Fruit fly (Drosophila melanogaster) whole organism, embryonic: ENCODE results near the gene Vajk2.
A peak's percentile ranks its signal among the peaks of the same experiment; 100 is the strongest.

ENCODE experiments used
- ATbp ChIP-seq: fragments of 200-800 bp; sonication (Bioruptor generic); optimal IDR thresholded peaks from 2 replicates; lab custom pipeline; 2017; ENCODE audit warnings: missing biosample characterization, mild to moderate bottlenecking, missing genetic modification characterization, missing genetic modification reagents
- BEAF-32 ChIP-seq: fragments of 200-800 bp; sonication (Bioruptor generic); optimal IDR thresholded peaks from 3 replicates; lab custom pipeline; 2017; ENCODE audit warnings: missing biosample characterization, missing genetic modification characterization, mild to moderate bottlenecking, moderate library complexity, missing genetic modification reagents
- BtbVII ChIP-seq: fragments of 200-800 bp; sonication (Bioruptor generic); optimal IDR thresholded peaks from 3 replicates; lab custom pipeline; 2017; ENCODE audit warnings: missing biosample characterization, mild to moderate bottlenecking, missing genetic modification characterization
- CG10267 ChIP-seq: fragments of 200-800 bp; sonication (Bioruptor generic); optimal IDR thresholded peaks from 2 replicates; lab custom pipeline; 2018; ENCODE audit warnings: missing biosample characterization, mild to moderate bottlenecking, missing genetic modification characterization, moderate library complexity
- CG10543 ChIP-seq: fragments of 200-800 bp; sonication (Bioruptor generic); optimal IDR thresholded peaks from 3 replicates; lab custom pipeline; 2017; ENCODE audit warnings: missing biosample characterization, mild to moderate bottlenecking, missing genetic modification characterization, moderate library complexity
- CG14710 ChIP-seq: fragments of 200-800 bp; sonication (Bioruptor generic); optimal IDR thresholded peaks from 3 replicates; lab custom pipeline; 2019; ENCODE audit warnings: missing biosample characterization, mild to moderate bottlenecking, missing genetic modification characterization, moderate library complexity
- CG14860 ChIP-seq: fragments of 200-800 bp; sonication (Bioruptor generic); IDR thresholded peaks from 3 replicates; pipeline ENCODE4 v1.3.6; 2022; ENCODE audit warnings: missing biosample characterization, missing genetic modification characterization; ENCODE audit not compliant: partially characterized antibody
- CG15601 ChIP-seq: fragments of 200-800 bp; sonication (Bioruptor generic); optimal IDR thresholded peaks from 3 replicates; lab custom pipeline; 2019; ENCODE audit warnings: missing biosample characterization, mild to moderate bottlenecking, missing genetic modification characterization, moderate library complexity
- CG2199 ChIP-seq: fragments of 200-800 bp; sonication (Bioruptor generic); IDR thresholded peaks from 3 replicates; pipeline ENCODE4 v1.3.6; 2022; ENCODE audit warnings: missing biosample characterization, missing genetic modification characterization
- CG2678 ChIP-seq: fragments of 200-800 bp; sonication (Bioruptor generic); optimal IDR thresholded peaks from 3 replicates; lab custom pipeline; 2019; ENCODE audit warnings: missing biosample characterization, mild to moderate bottlenecking, missing genetic modification characterization, moderate library complexity
- CG3995 ChIP-seq: fragments of 200-800 bp; sonication (Bioruptor generic); optimal IDR thresholded peaks from 3 replicates; lab custom pipeline; 2016; ENCODE audit warnings: missing biosample characterization, missing genetic modification characterization
- CG6254 ChIP-seq: fragments of 200-800 bp; sonication (Bioruptor generic); optimal IDR thresholded peaks from 3 replicates; lab custom pipeline; 2017; ENCODE audit warnings: mild to moderate bottlenecking, missing biosample characterization, missing genetic modification reagents, missing genetic modification characterization
- CG6813 ChIP-seq: fragments of 200-800 bp; sonication (Bioruptor generic); optimal IDR thresholded peaks from 2 replicates; lab custom pipeline; 2017; ENCODE audit warnings: missing biosample characterization, missing genetic modification characterization, mild to moderate bottlenecking, moderate library complexity, missing genetic modification reagents
- CG7928 ChIP-seq: fragments of 200-800 bp; sonication (Bioruptor generic); optimal IDR thresholded peaks from 2 replicates; lab custom pipeline; 2017; ENCODE audit warnings: missing biosample characterization, mild to moderate bottlenecking, missing genetic modification characterization
- CG9215 ChIP-seq: fragments of 200-800 bp; sonication (Bioruptor generic); IDR thresholded peaks from 2 replicates; pipeline ENCODE4 v1.3.6; 2022; ENCODE audit warnings: missing biosample characterization, missing genetic modification characterization
- CHES-1-like ChIP-seq: fragments of 200-800 bp; sonication (Bioruptor generic); optimal IDR thresholded peaks from 2 replicates; lab custom pipeline; 2016; ENCODE audit warnings: missing biosample characterization, missing genetic modification characterization
- ERR ChIP-seq: fragments of 200-800 bp; sonication (Bioruptor generic); optimal IDR thresholded peaks from 2 replicates; lab custom pipeline; 2016; ENCODE audit warnings: missing biosample characterization, missing genetic modification characterization
- Fer1 ChIP-seq: fragments of 200-800 bp; sonication (Bioruptor generic); optimal IDR thresholded peaks from 2 replicates; lab custom pipeline; 2017; ENCODE audit warnings: missing biosample characterization, mild to moderate bottlenecking, missing genetic modification characterization
- HHEX ChIP-seq: fragments of 200-800 bp; sonication (Bioruptor generic); optimal IDR thresholded peaks from 3 replicates; lab custom pipeline; 2017; ENCODE audit warnings: missing biosample characterization, mild to moderate bottlenecking, missing genetic modification characterization, missing genetic modification reagents
- MTF-1 ChIP-seq: fragments of 200-800 bp; sonication (Bioruptor generic); optimal IDR thresholded peaks from 2 replicates; lab custom pipeline; 2018; ENCODE audit warnings: missing biosample characterization, mild to moderate bottlenecking, missing genetic modification characterization, borderline replicate concordance
- Max ChIP-seq: fragments of 200-800 bp; sonication (Bioruptor generic); optimal IDR thresholded peaks from 2 replicates; lab custom pipeline; 2016; ENCODE audit warnings: missing biosample characterization, mild to moderate bottlenecking, missing genetic modification characterization
- Med ChIP-seq: fragments of 200-800 bp; sonication (Bioruptor generic); peaks from one replicate; lab custom pipeline; 2016; ENCODE audit warnings: missing biosample characterization, missing genetic modification characterization, mild to moderate bottlenecking, inconsistent platforms, moderate library complexity
- Mrtf ChIP-seq: fragments of 200-800 bp; sonication (Bioruptor generic); IDR thresholded peaks from 3 replicates; pipeline ENCODE4 v1.3.6; 2022; ENCODE audit warnings: missing biosample characterization, missing genetic modification characterization
- Pdp1 ChIP-seq, 2 experiments: fragments of 200-800 bp; sonication (Bioruptor generic); optimal IDR thresholded peaks; 3 replicates each; lab custom pipeline; 2016; ENCODE audit warnings: missing biosample characterization in 2 of 2, missing genetic modification characterization in 2 of 2, mild to moderate bottlenecking in 1 of 2, moderate library complexity in 1 of 2
- Ravus ChIP-seq: fragments of 200-800 bp; sonication (Bioruptor generic); IDR thresholded peaks from 2 replicates; pipeline ENCODE4 v1.3.6; 2022; ENCODE audit warnings: missing biosample characterization, missing genetic modification characterization
- Sox100B ChIP-seq: fragments of 200-800 bp; sonication (Bioruptor generic); optimal IDR thresholded peaks from 3 replicates; lab custom pipeline; 2018; ENCODE audit warnings: missing biosample characterization, mild to moderate bottlenecking, missing genetic modification characterization
- Vsx1 ChIP-seq: fragments of 200-800 bp; sonication (Bioruptor generic); optimal IDR thresholded peaks from 2 replicates; lab custom pipeline; 2017; ENCODE audit warnings: missing biosample characterization, mild to moderate bottlenecking, missing genetic modification characterization, missing genetic modification reagents
- Xbp1 ChIP-seq: fragments of 200-800 bp; sonication (Bioruptor generic); optimal IDR thresholded peaks from 3 replicates; lab custom pipeline; 2016; ENCODE audit warnings: missing biosample characterization, mild to moderate bottlenecking, missing genetic modification characterization
- chn ChIP-seq: fragments of 200-800 bp; sonication (Bioruptor generic); optimal IDR thresholded peaks from 2 replicates; lab custom pipeline; 2016; ENCODE audit warnings: missing biosample characterization, missing genetic modification characterization
- en ChIP-seq: fragments of 200-800 bp; sonication (Bioruptor generic); optimal IDR thresholded peaks from 2 replicates; lab custom pipeline; 2016; ENCODE audit warnings: missing biosample characterization, missing genetic modification characterization
- ewg ChIP-seq: fragments of 200-800 bp; sonication (Bioruptor generic); optimal IDR thresholded peaks from 3 replicates; lab custom pipeline; 2017; ENCODE audit warnings: mild to moderate bottlenecking, missing biosample characterization, missing genetic modification reagents, missing genetic modification characterization
- exex ChIP-seq: fragments of 200-800 bp; sonication (Bioruptor generic); optimal IDR thresholded peaks from 4 replicates; lab custom pipeline; 2018; ENCODE audit warnings: missing biosample characterization, mild to moderate bottlenecking, missing genetic modification characterization, moderate library complexity
- eyg ChIP-seq: fragments of 200-800 bp; sonication (Bioruptor generic); optimal IDR thresholded peaks from 3 replicates; lab custom pipeline; 2016; ENCODE audit warnings: missing biosample characterization, missing genetic modification characterization
- gcm ChIP-seq: fragments of 200-800 bp; sonication (Bioruptor generic); optimal IDR thresholded peaks from 2 replicates; lab custom pipeline; 2019; ENCODE audit warnings: missing biosample characterization, mild to moderate bottlenecking, missing genetic modification characterization, moderate library complexity
- grn ChIP-seq: fragments of 200-800 bp; sonication (Bioruptor generic); optimal IDR thresholded peaks from 3 replicates; lab custom pipeline; 2017; ENCODE audit warnings: missing biosample characterization, missing genetic modification characterization
- h ChIP-seq: fragments of >200 bp; optimal IDR thresholded peaks from 2 replicates; lab custom pipeline; 2017
- lab ChIP-seq: fragments of 200-800 bp; sonication (Bioruptor generic); optimal IDR thresholded peaks from 3 replicates; lab custom pipeline; 2017; ENCODE audit warnings: missing biosample characterization, missing genetic modification characterization, mild to moderate bottlenecking, moderate library complexity, missing genetic modification reagents
- nerfin-2 ChIP-seq: fragments of 200-800 bp; sonication (Bioruptor generic); IDR thresholded peaks from 2 replicates; pipeline ENCODE4 v1.3.6; 2022; ENCODE audit warnings: missing biosample characterization, missing genetic modification characterization; ENCODE audit not compliant: partially characterized antibody
- nom ChIP-seq: fragments of 200-800 bp; sonication (Bioruptor generic); optimal IDR thresholded peaks from 2 replicates; lab custom pipeline; 2017; ENCODE audit warnings: missing biosample characterization, missing genetic modification characterization, mild to moderate bottlenecking, moderate library complexity, missing genetic modification reagents
- org-1 ChIP-seq: fragments of 200-800 bp; sonication (Bioruptor generic); optimal IDR thresholded peaks from 2 replicates; lab custom pipeline; 2017; ENCODE audit warnings: missing biosample characterization, missing genetic modification characterization
- pum ChIP-seq: fragments of 200-800 bp; sonication (Bioruptor generic); optimal IDR thresholded peaks from 2 replicates; lab custom pipeline; 2016; ENCODE audit warnings: missing biosample characterization, missing genetic modification characterization
- row ChIP-seq: fragments of 200-800 bp; sonication (Bioruptor generic); IDR thresholded peaks from 3 replicates; pipeline ENCODE4 v1.3.6; 2022; ENCODE audit warnings: missing biosample characterization, missing genetic modification characterization
- salm ChIP-seq: fragments of 200-800 bp; sonication (Bioruptor generic); optimal IDR thresholded peaks from 2 replicates; lab custom pipeline; 2018; ENCODE audit warnings: missing biosample characterization, mild to moderate bottlenecking, missing genetic modification characterization
- sens ChIP-seq: fragments of 200-800 bp; sonication (Bioruptor generic); peaks from one replicate; lab custom pipeline; 2016; ENCODE audit warnings: missing biosample characterization, missing genetic modification characterization
- sens-2 ChIP-seq: fragments of 200-800 bp; sonication (Bioruptor generic); IDR thresholded peaks from 2 replicates; pipeline ENCODE4 v1.3.6; 2022; ENCODE audit warnings: missing biosample characterization, missing genetic modification characterization
- slp2 ChIP-seq: fragments of 200-800 bp; sonication (Bioruptor generic); optimal IDR thresholded peaks from 2 replicates; lab custom pipeline; 2016; ENCODE audit warnings: missing biosample characterization, missing genetic modification characterization
- sug ChIP-seq: fragments of 200-800 bp; optimal IDR thresholded peaks from 2 replicates; lab custom pipeline; 2019; ENCODE audit warnings: missing biosample characterization, mild to moderate bottlenecking, missing genetic modification characterization, moderate library complexity

Vajk2 gene

DNA sequence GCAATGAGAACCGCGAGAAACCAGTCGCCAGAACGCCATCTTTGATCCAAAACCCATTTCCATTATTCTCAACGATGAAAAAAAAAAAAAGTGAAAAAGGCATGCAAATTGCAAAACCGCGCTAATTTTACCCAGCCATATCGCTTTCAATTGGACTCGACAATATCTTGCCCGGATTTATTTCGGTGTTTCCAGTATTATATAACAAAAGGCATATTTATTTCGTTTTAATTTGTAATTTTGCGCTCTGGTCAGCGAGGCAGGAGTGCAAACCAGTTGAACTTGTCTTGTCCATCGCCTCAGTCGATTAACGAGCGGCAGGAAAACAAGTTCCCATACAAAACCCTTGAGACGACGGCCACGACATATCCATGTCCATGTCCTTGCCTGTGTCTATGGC, 44.6 kb downstream of the Vajk2 start:
- TF ChIP-seq chn, result no peak
- peak in 1 of 2 experiments; percentile 82 for TF ChIP-seq Pdp1 (GFP tag; optimal IDR thresholded peaks at IDR 0.05; lab: Kevin White, UChicago)

DNA sequence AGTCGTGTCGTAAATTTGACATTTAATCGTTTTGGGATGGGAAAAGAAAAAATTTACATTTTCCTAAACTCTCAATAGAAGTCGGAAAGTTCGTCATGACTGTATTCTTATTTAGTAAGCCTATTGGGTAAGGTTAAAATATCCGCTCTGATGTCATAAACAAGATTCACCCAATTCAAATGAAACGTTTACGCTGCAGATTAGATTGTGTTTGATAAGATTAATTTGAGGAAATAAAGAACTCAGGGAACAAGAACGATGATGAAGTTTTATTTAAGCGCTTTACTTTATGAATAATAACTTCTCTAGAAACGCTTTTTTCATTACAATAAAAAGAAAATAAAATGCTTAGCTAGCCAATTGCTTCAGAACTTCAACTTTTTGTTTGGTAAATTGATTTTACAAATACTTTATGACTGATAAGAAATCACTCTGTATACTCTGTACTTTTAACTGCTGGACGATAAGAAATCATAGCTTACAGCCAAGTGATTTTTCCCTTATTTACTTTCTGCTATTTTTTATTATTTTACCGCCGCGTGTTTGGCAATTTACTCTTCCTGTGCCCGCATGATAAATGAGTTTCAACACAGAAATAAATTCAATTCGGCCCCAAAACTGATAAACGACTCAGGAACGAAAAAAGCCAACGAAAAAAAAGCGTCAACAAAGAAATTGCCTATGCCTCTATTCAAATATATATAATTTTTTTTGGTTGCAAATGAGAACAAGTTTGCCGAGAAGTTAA, 48.0 kb downstream of the Vajk2 start:
- TF ChIP-seq Sox100B, result peak; percentile 8
- TF ChIP-seq CG2199, result peak; percentile 99
- TF ChIP-seq pum (GFP tag; lab: Kevin White, UChicago), result no peak
- peak; percentile 19 for TF ChIP-seq CG2678 (tag; lab: Kevin White, UChicago)
- TF ChIP-seq ERR (GFP tag; lab: Kevin White, UChicago), result no peak
- no peak for TF ChIP-seq CG6813 (GFP tag; lab: Kevin White, UChicago)
- no peak for TF ChIP-seq Fer1 (GFP tag; lab: Kevin White, UChicago)
- TF ChIP-seq Ravus (GFP tag; lab: Robert Waterston, UW), result no peak
- no peak for TF ChIP-seq h (lab: Kevin White, UChicago)
- TF ChIP-seq ATbp, result peak; percentile 30
- peak; percentile 49 for TF ChIP-seq Med
- TF ChIP-seq lab, result peak; percentile 18
- TF ChIP-seq sug, result peak; percentile 62
- peak; percentile 3 for TF ChIP-seq HHEX (GFP tag; lab: Kevin White, UChicago)
- TF ChIP-seq Xbp1, result no peak
- no peak for TF ChIP-seq en (GFP tag; lab: Kevin White, UChicago)
- TF ChIP-seq CG15601 (tag; lab: Kevin White, UChicago), result peak; percentile 14
- no peak for TF ChIP-seq BEAF-32 (GFP tag; lab: Kevin White, UChicago)
- TF ChIP-seq exex (tag; lab: Kevin White, UChicago), result peak; percentile 59
- no peak for TF ChIP-seq CG14860 (GFP tag; lab: Robert Waterston, UW)
- no peak for TF ChIP-seq CG3995
- no peak for TF ChIP-seq slp2 (GFP tag; lab: Kevin White, UChicago)
- TF ChIP-seq row (GFP tag; lab: Robert Waterston, UW), result no peak
- TF ChIP-seq CG14710 (tag; lab: Kevin White, UChicago), result no peak
- TF ChIP-seq CG6254 (GFP tag; lab: Kevin White, UChicago), result peak; percentile 10
- TF ChIP-seq eyg, result no peak
- TF ChIP-seq CHES-1-like (GFP tag; lab: Kevin White, UChicago), result no peak
- no peak for TF ChIP-seq CG9215
- TF ChIP-seq org-1 (GFP tag; lab: Kevin White, UChicago), result no peak
- TF ChIP-seq BtbVII, result peak; percentile 40
- TF ChIP-seq grn (GFP tag; lab: Kevin White, UChicago), result peak; percentile 62
- peak; percentile 17 for TF ChIP-seq Vsx1 (GFP tag; lab: Kevin White, UChicago)
- no peak for TF ChIP-seq CG10267
- peak; percentile 23 for TF ChIP-seq salm
- TF ChIP-seq sens (GFP tag; lab: Kevin White, UChicago), result peak; percentile 50
- peak; percentile 5 for TF ChIP-seq MTF-1 (GFP tag; lab: Kevin White, UChicago)
- peak; percentile 24; the same call in 1 of the 2 replicates for TF ChIP-seq sens-2 (GFP tag; lab: Robert Waterston, UW)
- TF ChIP-seq Max (GFP tag; lab: Kevin White, UChicago), result no peak
- TF ChIP-seq nerfin-2, result no peak
- TF ChIP-seq gcm (GFP tag; lab: Kevin White, UChicago), result peak; percentile 5
- TF ChIP-seq Mrtf (GFP tag; lab: Robert Waterston, UW), result no peak
- TF ChIP-seq ewg (GFP tag; lab: Kevin White, UChicago), result no peak
- TF ChIP-seq CG7928 (GFP tag; lab: Kevin White, UChicago), result no peak
- TF ChIP-seq nom (GFP tag; lab: Kevin White, UChicago), result peak; percentile 35
- TF ChIP-seq CG10543, result peak; percentile 19
